Fruit fly (Drosophila melanogaster) whole organism, embryonic: Measurements from ENCODE around the gene CG34180.

Experiments
- Atf6 ChIP-seq: fragments of 200-800 bp; sonication (Bioruptor generic); IDR thresholded peaks from 2 replicates; pipeline ENCODE4 v1.3.6; 2022; ENCODE audit warnings: missing biosample characterization, missing genetic modification characterization
- Blimp-1 ChIP-seq: fragments of 200-800 bp; sonication (Bioruptor generic); optimal IDR thresholded peaks from 3 replicates; lab custom pipeline; 2018; ENCODE audit warnings: missing biosample characterization, missing genetic modification characterization, mild to moderate bottlenecking, moderate library complexity, missing genetic modification reagents
- CG10366 ChIP-seq: fragments of 200-800 bp; sonication (Bioruptor generic); IDR thresholded peaks from 2 replicates; pipeline ENCODE4 v1.3.6; 2022; ENCODE audit warnings: missing biosample characterization, missing genetic modification characterization
- CG11696 ChIP-seq: fragments of 200-800 bp; sonication (Bioruptor generic); IDR thresholded peaks from 2 replicates; pipeline ENCODE4 v1.3.6; 2022; ENCODE audit warnings: missing biosample characterization, missing genetic modification characterization
- CG12071 ChIP-seq: fragments of 200-800 bp; sonication (Bioruptor generic); optimal IDR thresholded peaks from 3 replicates; lab custom pipeline; 2018; ENCODE audit warnings: missing biosample characterization, mild to moderate bottlenecking, missing genetic modification characterization
- CG12155 ChIP-seq: fragments of 200-800 bp; sonication (Bioruptor generic); optimal IDR thresholded peaks from 3 replicates; lab custom pipeline; 2016; ENCODE audit warnings: missing biosample characterization, missing genetic modification characterization
- CG12659 ChIP-seq: fragments of 200-800 bp; sonication (Bioruptor generic); optimal IDR thresholded peaks from 3 replicates; lab custom pipeline; 2017; ENCODE audit warnings: mild to moderate bottlenecking, missing biosample characterization, missing genetic modification reagents, missing genetic modification characterization
- CG12769 ChIP-seq: fragments of 200-800 bp; sonication (Bioruptor generic); optimal IDR thresholded peaks from 2 replicates; lab custom pipeline; 2019; ENCODE audit warnings: missing biosample characterization, mild to moderate bottlenecking, missing genetic modification characterization, moderate library complexity
- CG15601 ChIP-seq: fragments of 200-800 bp; sonication (Bioruptor generic); optimal IDR thresholded peaks from 3 replicates; lab custom pipeline; 2019; ENCODE audit warnings: missing biosample characterization, mild to moderate bottlenecking, missing genetic modification characterization, moderate library complexity
- CG17359 ChIP-seq: fragments of 200-800 bp; sonication (Bioruptor generic); optimal IDR thresholded peaks from 3 replicates; lab custom pipeline; 2018; ENCODE audit warnings: missing biosample characterization, mild to moderate bottlenecking, missing genetic modification characterization, moderate library complexity
- CG17361 ChIP-seq: fragments of 200-800 bp; sonication (Bioruptor generic); IDR thresholded peaks from 3 replicates; pipeline ENCODE4 v1.3.6; 2022; ENCODE audit warnings: missing biosample characterization, missing genetic modification characterization
- CG18262 ChIP-seq: fragments of 200-800 bp; optimal IDR thresholded peaks from 3 replicates; lab custom pipeline; 2019; ENCODE audit warnings: missing biosample characterization, mild to moderate bottlenecking, missing genetic modification characterization, moderate library complexity
- CG2202 ChIP-seq: fragments of 200-800 bp; sonication (Bioruptor generic); optimal IDR thresholded peaks from 2 replicates; lab custom pipeline; 2018; ENCODE audit warnings: missing biosample characterization, mild to moderate bottlenecking, missing genetic modification characterization
- CG31388 ChIP-seq: fragments of 200-800 bp; sonication (Bioruptor generic); optimal IDR thresholded peaks from 2 replicates; lab custom pipeline; 2016; ENCODE audit warnings: missing biosample characterization, missing genetic modification characterization
- CG32532 ChIP-seq: fragments of 200-800 bp; sonication (Bioruptor generic); IDR thresholded peaks from 2 replicates; pipeline ENCODE4 v1.3.6; 2022; ENCODE audit warnings: missing biosample characterization, missing genetic modification characterization
- CG32767 ChIP-seq: fragments of 200-800 bp; sonication (Bioruptor generic); IDR thresholded peaks from 2 replicates; pipeline ENCODE4 v1.3.6; 2022; ENCODE audit warnings: missing biosample characterization, missing genetic modification characterization
- CG4730 ChIP-seq: fragments of 200-800 bp; sonication (Bioruptor generic); IDR thresholded peaks from 2 replicates; pipeline ENCODE4 v1.3.6; 2022; ENCODE audit warnings: missing biosample characterization, missing genetic modification characterization
- CG6272 ChIP-seq: fragments of 200-800 bp; sonication (Bioruptor generic); IDR thresholded peaks from 2 replicates; pipeline ENCODE4 v1.3.6; 2022; ENCODE audit warnings: missing biosample characterization, missing genetic modification characterization
- CG8944 ChIP-seq: fragments of 200-800 bp; sonication (Bioruptor generic); optimal IDR thresholded peaks from 3 replicates; lab custom pipeline; 2016; ENCODE audit warnings: missing biosample characterization, missing genetic modification characterization
- CG9932 ChIP-seq: fragments of 200-800 bp; sonication (Bioruptor generic); IDR thresholded peaks from 2 replicates; pipeline ENCODE4 v1.3.6; 2022; ENCODE audit warnings: missing biosample characterization, missing genetic modification characterization
- CTCF ChIP-seq: fragments of 200-800 bp; sonication (Bioruptor generic); optimal IDR thresholded peaks from 2 replicates; lab custom pipeline; 2017; ENCODE audit warnings: missing biosample characterization, mild to moderate bottlenecking, missing genetic modification characterization, moderate library complexity
- D19A ChIP-seq: fragments of 200-800 bp; optimal IDR thresholded peaks from 3 replicates; lab custom pipeline; 2019; ENCODE audit warnings: missing biosample characterization, mild to moderate bottlenecking, missing genetic modification characterization, moderate library complexity
- Dad ChIP-seq: fragments of 200-800 bp; sonication (Bioruptor generic); optimal IDR thresholded peaks from 3 replicates; lab custom pipeline; 2016; ENCODE audit warnings: missing biosample characterization, missing genetic modification characterization
- Dek ChIP-seq: fragments of 200-800 bp; sonication (Bioruptor generic); optimal IDR thresholded peaks from 3 replicates; lab custom pipeline; 2019; ENCODE audit warnings: missing biosample characterization, mild to moderate bottlenecking, missing genetic modification characterization, moderate library complexity
- Gug ChIP-seq: fragments of 200-800 bp; sonication (Bioruptor generic); IDR thresholded peaks from 4 replicates; pipeline ENCODE4 v1.3.6; 2022; ENCODE audit warnings: missing biosample characterization, missing genetic modification characterization
- Hmx ChIP-seq: fragments of 200-800 bp; sonication (Bioruptor generic); optimal IDR thresholded peaks from 2 replicates; lab custom pipeline; 2016; ENCODE audit warnings: missing biosample characterization, missing genetic modification characterization
- Lhr ChIP-seq: fragments of 200-800 bp; sonication (Bioruptor generic); optimal IDR thresholded peaks from 3 replicates; lab custom pipeline; 2017; ENCODE audit warnings: mild to moderate bottlenecking, missing biosample characterization, missing genetic modification reagents, missing genetic modification characterization
- Nf-YB ChIP-seq: fragments of 200-800 bp; sonication (Bioruptor generic); optimal IDR thresholded peaks from 3 replicates; lab custom pipeline; 2019; ENCODE audit warnings: missing biosample characterization, mild to moderate bottlenecking, missing genetic modification characterization, moderate library complexity
- Optix ChIP-seq: fragments of 200-800 bp; sonication (Bioruptor generic); IDR thresholded peaks from 3 replicates; pipeline ENCODE4 v1.3.6; 2022; ENCODE audit warnings: missing biosample characterization, missing genetic modification characterization
- Sry-β ChIP-seq: fragments of 200-800 bp; sonication (Bioruptor generic); optimal IDR thresholded peaks from 2 replicates; lab custom pipeline; 2018; ENCODE audit warnings: missing biosample characterization, mild to moderate bottlenecking, missing genetic modification characterization, moderate library complexity
- Taf1 ChIP-seq: fragments of 200-800 bp; sonication (Bioruptor generic); IDR thresholded peaks from 2 replicates; pipeline ENCODE4 v1.3.6; 2022; ENCODE audit warnings: missing biosample characterization, missing genetic modification characterization
- Xbp1 ChIP-seq: fragments of 200-800 bp; sonication (Bioruptor generic); optimal IDR thresholded peaks from 3 replicates; lab custom pipeline; 2016; ENCODE audit warnings: missing biosample characterization, mild to moderate bottlenecking, missing genetic modification characterization
- ase ChIP-seq: fragments of 200-800 bp; sonication (Bioruptor generic); IDR thresholded peaks from 3 replicates; pipeline ENCODE4 v1.3.6; 2022; ENCODE audit warnings: missing biosample characterization, missing genetic modification characterization
- chif ChIP-seq, 2 experiments: fragments of 200-800 bp; sonication (Bioruptor generic); optimal IDR thresholded peaks; 3 replicates each; lab custom pipeline; 2016; ENCODE audit warnings: missing biosample characterization in 2 of 2, missing genetic modification characterization in 2 of 2
- fd96Cb ChIP-seq: fragments of 200-800 bp; sonication (Bioruptor generic); optimal IDR thresholded peaks from 2 replicates; lab custom pipeline; 2018; ENCODE audit warnings: missing biosample characterization, mild to moderate bottlenecking, missing genetic modification characterization, moderate library complexity
- ftz-f1 ChIP-seq: fragments of 200-800 bp; sonication (Bioruptor generic); optimal IDR thresholded peaks from 2 replicates; lab custom pipeline; 2016; ENCODE audit warnings: missing biosample characterization, missing genetic modification characterization
- gt ChIP-seq: fragments of 200-800 bp; sonication (Bioruptor generic); IDR thresholded peaks from 2 replicates; pipeline ENCODE4 v1.3.6; 2022; ENCODE audit warnings: missing biosample characterization, missing genetic modification characterization
- ken ChIP-seq: fragments of 200-800 bp; sonication (Bioruptor generic); IDR thresholded peaks from 3 replicates; pipeline ENCODE4 v1.3.6; 2022; ENCODE audit warnings: missing biosample characterization, missing genetic modification characterization
- lbe ChIP-seq: fragments of 200-800 bp; sonication (Bioruptor generic); optimal IDR thresholded peaks from 2 replicates; lab custom pipeline; 2016; ENCODE audit warnings: missing biosample characterization, mild to moderate bottlenecking, missing genetic modification characterization
- lola ChIP-seq, 3 experiments: fragments of >200 bp in 2 of 3; fragments of 200-800 bp in 1 of 3; sonication (Bioruptor generic) in 1 of 3; optimal IDR thresholded peaks; 2 replicates each; lab custom pipeline; 2017 to 2019; ENCODE audit warnings: missing biosample characterization in 3 of 3, missing genetic modification characterization in 3 of 3, mild to moderate bottlenecking in 1 of 3, moderate library complexity in 1 of 3
- mam ChIP-seq: fragments of 200-800 bp; sonication (Bioruptor generic); optimal IDR thresholded peaks from 3 replicates; lab custom pipeline; 2016; ENCODE audit warnings: missing biosample characterization, missing genetic modification characterization
- odd ChIP-seq: fragments of 200-800 bp; sonication (Bioruptor generic); optimal IDR thresholded peaks from 2 replicates; lab custom pipeline; 2017; ENCODE audit warnings: missing biosample characterization, mild to moderate bottlenecking, missing genetic modification characterization
- psq ChIP-seq: fragments of 200-800 bp; sonication (Bioruptor generic); optimal IDR thresholded peaks from 2 replicates; lab custom pipeline; 2017; ENCODE audit warnings: missing biosample characterization, missing genetic modification characterization
- rib ChIP-seq: fragments of 200-800 bp; sonication (Bioruptor generic); IDR thresholded peaks from 2 replicates; pipeline ENCODE4 v1.3.6; 2022; ENCODE audit warnings: missing biosample characterization, missing genetic modification characterization
- scrt ChIP-seq: fragments of 200-800 bp; sonication (Bioruptor generic); optimal IDR thresholded peaks from 2 replicates; lab custom pipeline; 2018; ENCODE audit warnings: missing biosample characterization, mild to moderate bottlenecking, missing genetic modification characterization, moderate library complexity
- slou ChIP-seq: fragments of 200-800 bp; sonication (Bioruptor generic); optimal IDR thresholded peaks from 3 replicates; lab custom pipeline; 2016; ENCODE audit warnings: missing biosample characterization, missing genetic modification characterization
- sug ChIP-seq: fragments of 200-800 bp; optimal IDR thresholded peaks from 2 replicates; lab custom pipeline; 2019; ENCODE audit warnings: missing biosample characterization, mild to moderate bottlenecking, missing genetic modification characterization, moderate library complexity
- tna ChIP-seq: fragments of 200-800 bp; sonication (Bioruptor generic); IDR thresholded peaks from 2 replicates; pipeline ENCODE4 v1.3.6; 2022; ENCODE audit warnings: missing biosample characterization, missing genetic modification characterization; ENCODE audit not compliant: partially characterized antibody
- trem ChIP-seq: fragments of 200-800 bp; optimal IDR thresholded peaks from 3 replicates; lab custom pipeline; 2019; ENCODE audit warnings: missing biosample characterization, mild to moderate bottlenecking, missing genetic modification characterization, moderate library complexity
- wek ChIP-seq: fragments of 200-800 bp; sonication (Bioruptor generic); optimal IDR thresholded peaks from 3 replicates; lab custom pipeline; 2018; ENCODE audit warnings: missing biosample characterization, mild to moderate bottlenecking, missing genetic modification characterization, moderate library complexity

The CG34180 gene

DNA sequence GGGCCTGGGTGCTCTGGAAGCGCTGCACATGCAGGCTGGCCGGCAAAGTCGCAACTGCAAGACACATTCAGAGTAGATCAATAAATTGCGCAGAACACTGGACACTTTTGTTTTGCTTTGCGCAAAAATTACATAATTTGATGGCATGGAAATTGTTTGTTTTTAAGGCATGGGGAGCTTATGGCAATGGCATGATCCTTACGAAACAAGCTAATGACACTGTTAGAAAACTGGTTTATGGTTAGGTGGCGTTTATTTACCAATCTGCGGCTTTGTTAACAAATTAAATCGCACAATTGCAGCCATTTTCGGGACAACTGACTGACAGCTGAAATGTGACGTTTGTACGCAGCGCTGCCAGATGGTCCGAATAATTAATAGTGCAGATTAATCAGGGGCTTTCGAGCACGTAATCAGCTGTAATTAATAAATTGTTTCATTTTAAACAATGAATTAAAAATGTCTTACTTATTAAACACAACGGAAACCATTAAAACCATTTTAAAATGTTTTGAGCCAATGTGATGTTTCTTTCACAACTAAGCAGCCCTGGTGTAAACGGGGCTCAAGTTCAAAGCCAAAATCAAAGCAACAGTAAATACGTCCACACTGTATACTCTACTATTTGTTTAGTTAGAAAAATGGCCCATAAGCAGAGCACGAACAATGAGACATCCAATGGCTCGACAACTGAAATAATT, 2.2 kb downstream of the CG34180 start, which contains the start of the genes ND-51 and CG13994:
Gene ND-51, minus strand, starts transcription at position 376 of the 701 bp plus-strand sequence.
Gene CG13994, plus strand, starts transcription at position 608 of the 701 bp plus-strand sequence.
- TF ChIP-seq lola (GFP tag; optimal IDR thresholded peaks at IDR 0.05; lab: Kevin White, UChicago) (peak in 1 of 3 experiments; percentile 79), CG32532 (GFP tag; lab: Robert Waterston, UW) (peak; percentile 87), CG12769 (no peak), ftz-f1 (GFP tag; lab: Kevin White, UChicago) (peak; percentile 35), CG17361 (GFP tag; lab: Robert Waterston, UW) (peak; percentile 82; the same call in 2 of the 3 replicates), D19A (tag; lab: Kevin White, UChicago) (peak; percentile 94), lbe (GFP tag; lab: Kevin White, UChicago) (no peak), CG18262 (tag; lab: Kevin White, UChicago) (peak; percentile 76), CG12659 (peak; percentile 93), fd96Cb (tag; lab: Kevin White, UChicago) (peak; percentile 79), Atf6 (GFP tag; lab: Robert Waterston, UW) (peak; percentile 76), scrt (GFP tag; lab: Kevin White, UChicago) (peak; percentile 70), CG9932 (GFP tag; lab: Robert Waterston, UW) (peak; percentile 89), Gug (GFP tag; lab: Robert Waterston, UW) (peak; percentile 82; the same call in 3 of the 4 replicates), CG4730 (peak; percentile 73), Lhr (GFP tag; lab: Kevin White, UChicago) (peak; percentile 57), trem (tag; lab: Kevin White, UChicago) (peak; percentile 92), Dek (tag; lab: Kevin White, UChicago) (peak; percentile 71), CG6272 (GFP tag; lab: Robert Waterston, UW) (peak; percentile 70), psq (GFP tag; lab: Kevin White, UChicago) (peak; percentile 17), CG17359 (tag; lab: Kevin White, UChicago) (peak; percentile 82), Blimp-1 (GFP tag; lab: Kevin White, UChicago) (peak; percentile 74), Nf-YB (GFP tag; lab: Kevin White, UChicago) (peak; percentile 53), slou (GFP tag; lab: Kevin White, UChicago) (peak; percentile 84), Sry-β (peak; percentile 14), chif (GFP tag; optimal IDR thresholded peaks at IDR 0.05; lab: Kevin White, UChicago) (peak; percentile 68 to 79), Dad (GFP tag; lab: Kevin White, UChicago) (peak; percentile 79), odd (GFP tag; lab: Kevin White, UChicago) (no peak), Optix (GFP tag; lab: Robert Waterston, UW) (peak; percentile 64; the same call in 2 of the 3 replicates), CG2202 (tag; lab: Kevin White, UChicago) (peak; percentile 61), CTCF (no peak), gt (GFP tag; lab: Robert Waterston, UW) (no peak), Taf1 (peak; percentile 57; the same call in 1 of the 2 replicates), CG12155 (GFP tag; lab: Kevin White, UChicago) (peak; percentile 81), rib (GFP tag; lab: Robert Waterston, UW) (peak; percentile 56; the same call in 1 of the 2 replicates), tna (GFP tag; lab: Robert Waterston, UW) (no peak), CG15601 (tag; lab: Kevin White, UChicago) (peak; percentile 83), mam (peak; percentile 93), sug (peak; percentile 86), CG11696 (0 out of 2 replicates have a peak, but pooled peaks have one; percentile 16), CG31388 (peak; percentile 53), ase (peak; percentile 80), wek (GFP tag; lab: Kevin White, UChicago) (peak; percentile 95), ken (GFP tag; lab: Robert Waterston, UW) (peak; percentile 81), Hmx (GFP tag; lab: Kevin White, UChicago) (peak; percentile 62), CG8944 (GFP tag; lab: Kevin White, UChicago) (peak; percentile 70), CG12071 (GFP tag; lab: Kevin White, UChicago) (peak; percentile 46), Xbp1 (peak; percentile 91), CG10366 (peak; percentile 77), CG32767 (GFP tag; lab: Robert Waterston, UW) (peak; percentile 59; the same call in 1 of the 2 replicates)
